Fruit fly (Drosophila melanogaster) whole organism: ENCODE data around the gene up.

Source experiments
- CG8478 ChIP-seq: fragments of >200 bp; optimal IDR thresholded peaks from 2 replicates; lab custom pipeline; 2018; ENCODE audit warnings: inconsistent platforms
- Dll ChIP-seq: fragments of >200 bp; optimal IDR thresholded peaks from 2 replicates; lab custom pipeline; 2017
- EcR ChIP-seq, 2 experiments: fragments of >200 bp; optimal IDR thresholded peaks; 2 replicates each; lab custom pipeline; 2017; ENCODE audit warnings: missing biosample characterization in 2 of 2, missing genetic modification characterization in 2 of 2, missing genetic modification reagents in 2 of 2
- pan ChIP-seq: fragments of >200 bp; optimal IDR thresholded peaks from 2 replicates; lab custom pipeline; 2017
- psq ChIP-seq: fragments of >200 bp; optimal IDR thresholded peaks from 2 replicates; lab custom pipeline; 2017
- usp ChIP-seq: fragments of >200 bp; optimal IDR thresholded peaks from 2 replicates; lab custom pipeline; 2017; ENCODE audit warnings: missing biosample characterization, missing genetic modification characterization, mixed read lengths

DNA sequence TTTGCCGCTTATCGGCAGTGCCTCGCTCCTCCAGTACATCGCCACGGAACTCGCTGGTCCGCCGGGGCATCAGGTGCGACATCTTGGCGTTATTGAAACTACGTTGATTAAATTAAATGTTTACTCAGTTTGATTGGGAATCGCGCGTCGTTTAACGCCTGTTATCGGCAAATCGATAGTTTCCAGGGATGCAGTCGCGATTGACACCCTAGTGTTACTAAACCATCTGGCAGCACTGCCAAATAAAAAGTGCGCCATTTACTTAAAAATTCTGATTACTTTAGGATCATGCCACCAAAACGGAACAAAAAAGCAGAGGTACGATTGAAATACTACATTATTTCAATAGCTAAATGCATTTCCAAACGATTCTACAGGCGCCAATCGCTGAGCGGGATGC is 9.5 kb upstream of the up start, which contains the start of the genes Ndc80 and BthD:
- TF ChIP-seq Dll (lab: Kevin White, UChicago) (no peak), usp (GFP tag; lab: Kevin White, UChicago) (no peak), CG8478 (no peak), psq (no peak), pan (no peak), EcR (GFP tag; optimal IDR thresholded peaks at IDR 0.05; lab: Kevin White, UChicago) (no peak)
